Fruit fly (Drosophila melanogaster) ovary, adult (tissue): ENCODE data around the gene CG43673.
A peak's percentile ranks its signal among the peaks of the same experiment; 100 is the strongest.

Source experiments
- CG17801 ChIP-seq: fragments of 200-800 bp; optimal IDR thresholded peaks from 2 replicates; lab custom pipeline; 2019; ENCODE audit warnings: missing biosample characterization, mild to moderate bottlenecking, missing genetic modification characterization, moderate library complexity; ENCODE audit not compliant: partially characterized antibody

Gene CG43673

DNA sequence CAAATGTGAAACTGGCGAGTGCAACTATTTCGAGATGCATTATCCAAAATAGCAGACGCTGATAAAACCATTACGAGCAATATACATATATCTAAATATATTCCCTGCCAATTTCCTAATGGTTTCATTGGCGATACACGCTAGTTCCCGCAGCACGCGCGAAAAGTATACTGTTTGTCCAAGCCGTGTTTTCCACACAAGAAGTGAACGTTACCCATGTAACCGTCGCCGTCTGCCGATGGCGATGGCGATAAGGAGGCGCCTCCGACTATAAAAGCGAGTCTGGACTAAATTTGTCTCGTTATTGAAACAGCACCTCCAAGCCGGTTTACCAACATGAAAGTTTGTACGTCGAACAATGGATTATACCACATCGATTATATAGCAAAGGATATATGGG is at the start of gene CG43673:
TSS of gene CG43673 (plus strand) at position 301 of the 400 bp plus-strand sequence.
- TF ChIP-seq CG17801 (GFP tag; lab: Kevin White, UChicago), result no peak

DNA sequence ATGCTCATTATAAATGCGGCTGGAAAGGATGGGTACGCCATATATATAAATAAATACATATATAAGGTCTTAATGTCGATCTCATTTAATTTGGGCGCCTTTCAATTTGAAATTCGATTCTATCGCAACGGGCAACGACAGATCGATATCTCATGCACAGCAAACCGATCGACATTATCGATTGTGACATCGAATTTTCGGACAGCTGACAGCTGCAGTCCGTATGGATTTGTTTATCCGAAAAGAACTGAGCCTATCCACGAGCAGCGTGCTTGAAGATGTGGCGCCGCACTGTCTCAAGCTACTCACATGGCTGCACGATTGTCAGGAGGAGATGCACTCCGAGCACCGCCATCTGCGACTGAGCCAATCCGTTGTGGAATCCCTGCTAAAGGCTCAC is 47.0 kb upstream of the CG43673 start, which contains the start of gene CG8191:
TSS of gene CG8191 (plus strand) at position 211 of the 400 bp plus-strand sequence.
- no peak for TF ChIP-seq CG17801 (GFP tag; lab: Kevin White, UChicago)

DNA sequence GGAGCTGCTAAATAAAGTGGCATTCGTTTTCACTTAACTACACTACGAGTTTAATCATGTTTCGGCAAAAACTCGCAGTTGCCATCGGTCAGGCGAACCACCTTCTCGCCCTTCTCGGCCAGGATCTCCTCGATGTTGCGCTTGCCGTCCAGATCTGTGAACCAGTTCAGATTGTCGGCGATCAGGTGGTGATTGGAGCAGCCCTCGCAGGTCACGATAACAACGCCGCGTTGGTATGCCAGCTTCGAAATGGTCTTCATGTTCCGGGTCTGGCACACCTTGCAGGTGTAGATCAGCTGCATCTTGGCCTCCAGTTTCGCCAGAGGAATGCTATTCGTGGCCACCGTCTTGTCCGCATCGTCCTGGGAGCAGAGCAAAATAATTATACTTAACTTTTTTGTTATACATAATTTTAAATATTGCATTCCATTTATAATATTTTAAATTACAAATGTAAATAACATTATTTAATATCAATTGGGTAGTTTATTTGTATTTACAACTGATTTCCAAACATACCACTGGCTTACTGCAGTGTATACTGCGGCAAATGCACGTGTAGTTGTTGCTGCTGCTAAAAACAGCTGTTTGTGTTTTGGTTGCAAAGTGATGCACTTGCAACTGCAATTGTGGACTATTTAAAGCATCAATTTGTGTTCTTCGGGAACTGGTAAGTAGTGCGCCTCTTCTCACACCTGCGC is 45.6 kb upstream of the CG43673 start:
- TF ChIP-seq CG17801 (GFP tag; lab: Kevin White, UChicago), result no peak

DNA sequence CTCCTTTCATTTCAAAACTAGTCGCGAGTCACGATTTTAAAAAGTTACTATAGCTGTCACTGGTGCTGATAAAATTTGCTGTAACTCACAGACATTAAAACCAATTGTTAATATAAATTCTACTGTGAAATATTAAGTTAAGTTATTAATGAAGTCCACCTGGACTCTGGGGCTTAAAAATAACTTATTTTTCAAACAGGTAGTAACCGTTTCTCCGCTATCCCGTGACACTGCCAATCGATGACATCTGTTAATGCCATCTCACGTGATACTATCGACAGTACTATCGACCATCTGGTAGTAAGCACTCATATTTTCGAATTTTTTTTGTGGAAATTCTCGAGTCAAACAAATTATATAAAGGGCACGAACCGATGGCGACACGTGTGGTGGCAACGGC is 45.0 kb upstream of the CG43673 start, which contains the start of the genes CG12379 and MagR:
TSS of gene CG12379 (minus strand) at position 2 of the 400 bp plus-strand sequence.
TSS of gene MagR (plus strand) at position 276 of the 400 bp plus-strand sequence.
- peak; percentile 66 for TF ChIP-seq CG17801 (GFP tag; lab: Kevin White, UChicago)

DNA sequence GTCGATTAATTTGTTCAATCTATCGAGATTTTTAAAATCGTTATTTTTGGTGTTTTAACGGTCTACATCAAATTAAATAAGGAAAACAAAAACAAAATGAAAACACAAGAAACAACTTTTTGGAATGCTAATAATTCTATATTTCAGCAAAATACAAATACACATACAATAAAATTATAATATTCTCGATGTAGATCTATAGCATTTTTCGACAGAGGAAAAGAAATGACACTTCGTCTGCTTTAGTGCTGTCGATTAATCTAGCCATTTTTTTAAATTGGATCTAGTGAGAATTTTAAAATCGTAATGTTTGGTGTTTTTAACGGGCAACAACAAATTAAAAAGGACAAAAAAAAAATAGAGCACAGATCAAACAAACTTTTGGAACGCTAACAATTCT is 41.8 kb upstream of the CG43673 start, which contains the start of gene Arp6:
TSS of gene Arp6 (minus strand) at position 11 of the 400 bp plus-strand sequence.
- TF ChIP-seq CG17801 (GFP tag; lab: Kevin White, UChicago), result peak; percentile 17

DNA sequence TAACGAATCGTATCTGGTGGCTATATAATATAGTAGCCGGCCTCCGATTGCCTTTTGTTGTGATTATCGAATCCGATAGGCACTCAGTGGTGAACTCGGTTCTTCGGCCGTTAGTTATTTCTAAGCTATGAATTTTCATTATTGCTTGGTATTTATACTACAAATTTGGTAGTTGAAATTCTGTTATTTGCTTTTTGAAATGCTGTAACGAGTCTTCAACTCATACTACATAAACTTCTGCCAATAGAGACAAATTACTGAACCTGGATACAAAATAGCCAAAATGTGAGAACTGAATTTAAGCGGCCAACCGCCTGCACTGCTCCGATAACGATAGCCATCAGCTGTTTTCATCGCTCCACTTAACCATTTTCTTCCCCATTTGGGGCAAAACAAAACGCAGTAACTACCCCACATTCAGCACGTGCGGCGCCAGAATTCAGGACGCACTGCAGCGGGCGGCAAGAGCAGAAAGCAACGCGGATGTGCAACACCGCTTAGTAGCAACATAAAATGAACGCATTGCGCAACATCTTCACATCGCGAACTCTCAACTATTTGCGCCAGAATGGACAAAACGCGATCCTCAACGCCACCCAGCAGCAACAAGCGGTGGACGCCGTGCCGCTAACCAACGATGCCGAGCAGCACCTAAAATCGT is 39.9 kb upstream of the CG43673 start, which contains the start of the genes CG11679 and CG8206:
TSS of gene CG11679 (minus strand) at position 65 of the 661 bp plus-strand sequence.
TSS of gene CG8206 (plus strand) at position 341 of the 661 bp plus-strand sequence.
- peak; percentile 79 for TF ChIP-seq CG17801 (GFP tag; lab: Kevin White, UChicago)

DNA sequence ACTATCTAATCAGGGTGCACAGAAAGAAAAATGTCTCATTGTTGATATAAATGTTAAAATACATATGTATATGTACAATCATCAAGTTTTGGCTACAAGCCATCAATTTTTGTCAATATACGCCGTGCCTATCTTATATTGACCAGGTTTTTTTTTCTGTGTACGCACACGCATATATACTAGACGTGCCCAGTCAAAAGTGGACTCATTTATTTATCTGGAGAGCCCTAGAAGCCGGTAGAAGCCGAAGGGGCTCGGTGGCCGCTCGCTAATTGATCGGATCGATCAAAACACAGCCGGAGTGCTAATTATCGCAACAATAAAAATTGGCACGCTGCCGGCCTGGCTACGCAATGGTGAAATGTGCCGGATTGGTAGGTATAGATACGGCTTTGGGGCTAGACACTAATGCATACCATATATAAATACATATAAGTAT is 38.6 kb upstream of the CG43673 start:
- peak; percentile 8 for TF ChIP-seq CG17801 (GFP tag; lab: Kevin White, UChicago)

DNA sequence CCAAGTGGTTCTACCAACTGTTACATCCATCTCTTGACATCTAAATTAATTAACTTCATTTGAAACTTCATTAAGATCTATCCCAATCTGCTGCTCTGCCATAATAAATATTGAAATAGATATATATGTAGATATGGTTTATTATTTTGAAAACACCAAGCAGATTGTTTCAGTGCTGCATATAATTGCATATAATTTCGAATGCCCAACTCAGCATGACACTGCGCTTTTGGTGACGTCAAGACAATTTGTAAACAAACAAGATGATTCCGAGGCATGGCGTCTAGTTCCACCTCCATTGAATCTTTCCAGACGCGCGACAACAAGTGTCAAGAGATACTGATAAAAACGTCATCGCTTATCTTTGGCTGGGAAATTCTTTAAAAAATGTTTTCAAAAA is 38.1 kb upstream of the CG43673 start:
- no peak for TF ChIP-seq CG17801 (GFP tag; lab: Kevin White, UChicago)

DNA sequence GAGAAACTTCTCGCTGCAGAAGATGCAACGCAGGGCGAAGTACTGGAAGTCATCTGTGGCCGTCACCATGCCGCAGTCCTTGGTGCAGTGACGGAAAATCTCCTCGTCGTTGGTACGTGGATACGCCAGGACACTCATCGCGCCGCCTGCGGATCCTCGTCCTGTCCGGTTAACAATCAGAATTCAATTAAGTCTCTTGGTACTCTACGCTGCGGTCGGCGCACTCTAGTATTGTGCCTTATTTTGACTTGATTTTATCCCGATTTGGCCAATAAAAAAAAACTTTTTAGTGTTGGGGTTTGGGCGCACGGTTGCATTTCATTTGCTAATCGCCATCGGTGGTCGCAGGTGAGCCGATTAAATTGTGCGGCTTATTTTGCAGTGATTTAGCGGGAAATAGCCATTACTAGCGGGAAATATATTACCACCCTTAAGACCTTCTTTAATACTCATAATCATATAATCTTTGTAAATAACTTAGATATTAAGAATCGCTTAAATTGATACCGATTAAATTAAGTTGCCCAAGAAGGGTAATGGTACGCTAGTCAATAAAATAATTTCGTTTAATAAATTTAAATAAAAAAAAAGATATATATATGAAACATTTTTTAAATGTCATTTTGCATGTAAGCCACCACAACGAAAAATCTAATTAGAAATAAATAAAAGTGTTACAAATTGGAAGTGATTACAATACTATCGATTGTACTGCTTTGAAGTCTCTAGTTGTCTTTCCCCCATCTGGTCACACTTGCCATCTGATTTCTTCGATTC is 32.9 kb upstream of the CG43673 start, which contains the start of the genes CG8944 and CCT6:
TSS of gene CG8944 (minus strand) at position 327 of the 777 bp plus-strand sequence.
TSS of gene CCT6 (plus strand) at position 744 of the 777 bp plus-strand sequence.
- TF ChIP-seq CG17801 (GFP tag; lab: Kevin White, UChicago), result peak; percentile 8

DNA sequence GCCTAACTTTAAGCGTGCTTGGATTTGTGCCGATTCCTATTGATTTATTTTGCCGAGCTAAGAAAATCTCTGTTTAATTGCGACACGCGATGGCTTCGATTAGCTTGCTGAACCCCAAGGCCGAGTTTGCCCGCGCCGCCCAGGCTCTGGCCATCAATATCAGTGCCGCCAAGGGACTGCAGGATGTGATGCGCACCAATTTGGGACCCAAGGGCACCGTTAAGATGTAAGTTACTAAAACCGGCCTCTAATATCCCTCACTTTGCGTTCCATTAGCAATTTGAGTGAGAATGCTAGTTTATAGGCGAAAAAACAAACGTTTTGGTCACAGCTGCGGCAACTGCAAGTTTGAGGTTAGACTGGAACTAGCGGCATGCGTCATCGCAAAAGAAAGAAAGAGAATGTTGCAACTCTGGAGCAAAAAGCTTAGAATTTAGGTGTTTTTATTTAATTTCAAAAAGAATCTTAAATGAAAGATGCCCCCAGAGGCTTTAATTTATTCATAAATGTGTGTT is 32.2 kb upstream of the CG43673 start:
- no peak for TF ChIP-seq CG17801 (GFP tag; lab: Kevin White, UChicago)

DNA sequence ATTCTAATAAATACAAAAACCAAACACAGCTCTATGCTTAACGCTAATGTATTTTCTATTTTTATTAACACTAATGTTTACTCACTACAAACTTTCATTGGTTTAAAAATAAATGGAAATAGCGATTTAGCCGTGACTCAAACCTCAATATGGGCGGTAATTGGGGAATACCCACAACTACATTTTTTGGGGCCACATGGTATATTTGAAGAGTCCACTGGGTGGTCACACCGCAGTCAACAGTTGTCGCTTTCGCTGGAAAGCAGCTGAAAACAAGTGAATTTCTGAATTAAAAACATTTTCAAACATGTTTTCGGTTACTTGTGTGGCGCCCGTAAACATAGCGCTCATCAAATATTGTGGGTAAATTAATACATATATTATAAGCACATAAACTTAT is 30.0 kb upstream of the CG43673 start, which contains the start of gene Mvd:
TSS of gene Mvd (plus strand) at position 222 of the 400 bp plus-strand sequence.
- TF ChIP-seq CG17801 (GFP tag; lab: Kevin White, UChicago), result peak; percentile 52

DNA sequence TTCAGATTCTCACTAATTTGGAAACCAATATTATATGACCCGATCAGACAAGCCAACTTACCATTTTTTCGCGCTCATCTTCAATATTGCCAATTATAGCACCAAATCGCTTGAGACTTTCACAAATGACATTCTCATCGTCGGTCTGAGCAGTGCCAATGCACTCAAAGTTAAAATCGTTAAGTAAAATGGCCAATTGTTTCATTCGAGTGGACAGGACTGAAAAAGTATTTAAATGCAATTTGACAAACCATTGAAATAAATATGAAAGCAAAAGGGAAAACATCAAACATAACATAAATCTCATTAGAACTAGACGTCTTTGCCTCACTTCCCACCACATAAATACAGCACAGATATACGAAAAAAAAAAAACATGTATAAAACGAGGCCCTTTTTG is 22.9 kb upstream of the CG43673 start, which contains the start of gene CG8260:
TSS of gene CG8260 (plus strand) at position 301 of the 400 bp plus-strand sequence.
- TF ChIP-seq CG17801 (GFP tag; lab: Kevin White, UChicago), result no peak

DNA sequence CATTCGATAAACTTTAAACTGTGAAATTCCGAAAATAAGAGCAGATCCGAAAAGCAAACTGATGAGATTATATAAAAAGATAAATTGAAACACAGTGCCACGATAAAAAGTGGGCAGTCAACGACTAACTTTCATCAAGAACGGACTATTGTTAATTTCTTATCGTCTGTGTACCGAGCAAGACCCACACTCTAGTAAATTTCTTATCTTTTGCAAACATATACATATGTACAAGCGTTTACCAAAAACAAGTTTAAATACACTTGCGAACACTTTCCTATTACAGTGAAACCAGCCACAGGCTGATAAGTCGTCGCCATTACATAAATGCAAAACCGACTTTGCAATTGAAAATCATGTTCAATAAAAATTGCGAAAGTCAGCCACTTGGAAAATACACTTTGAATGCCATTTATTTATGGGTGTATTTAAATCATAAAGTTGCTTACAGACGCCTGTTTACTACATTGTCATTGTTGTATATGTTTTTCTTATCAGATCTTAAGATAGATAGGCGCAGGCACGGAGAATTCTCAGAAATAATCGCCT is 20.2 kb upstream of the CG43673 start:
- no peak for TF ChIP-seq CG17801 (GFP tag; lab: Kevin White, UChicago)
